Fruit fly (Drosophila melanogaster): ENCODE measurements around the gene Adhr.
A peak's percentile ranks its signal among the peaks of the same experiment; 100 is the strongest.

The Adhr gene

DNA sequence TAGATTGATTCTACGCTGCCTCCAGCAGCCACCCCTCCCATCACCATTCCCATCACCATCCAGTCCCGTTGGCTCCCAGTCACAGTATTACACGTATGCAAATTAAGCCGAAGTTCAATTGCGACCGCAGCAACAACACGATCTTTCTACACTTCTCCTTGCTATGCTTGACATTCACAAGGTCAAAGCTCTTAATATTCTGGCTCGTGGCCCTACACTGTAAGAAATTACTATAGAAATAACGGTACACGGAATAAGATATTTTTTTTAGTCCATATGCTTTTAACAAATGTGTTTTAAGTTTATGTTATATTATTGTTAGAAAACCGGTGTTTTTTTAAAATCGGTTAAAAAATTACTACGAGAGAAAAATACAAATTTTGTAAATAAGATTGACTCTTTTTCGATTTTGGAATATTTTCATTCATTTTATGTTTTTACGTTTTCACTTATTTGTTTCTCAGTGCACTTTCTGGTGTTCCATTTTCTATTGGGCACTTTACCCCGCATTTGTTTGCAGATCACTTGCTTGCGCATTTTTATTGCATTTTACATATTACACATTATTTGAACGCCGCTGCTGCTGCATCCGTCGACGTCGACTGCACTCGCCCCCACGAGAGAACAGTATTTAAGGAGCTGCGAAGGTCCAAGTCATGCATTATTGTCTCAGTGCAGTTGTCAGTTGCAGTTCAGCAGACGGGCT lies at the start of gene Adhr, which contains the start of gene Adh:
TSS of gene Adhr (plus strand) at position 656 of the 706 bp plus-strand sequence.
TSS of gene Adh (plus strand) at position 656 of the 706 bp plus-strand sequence.
- no peak for TF ChIP-seq Rel (GFP tag; optimal IDR thresholded peaks at IDR 0.05)
- no peak for TF ChIP-seq Rel (tag; optimal IDR thresholded peaks at IDR 0.05)
- TF ChIP-seq Myc (optimal IDR thresholded peaks at IDR 0.05): no peak
- peak; percentile 53 for TF ChIP-seq Hnf4 (GFP tag; optimal IDR thresholded peaks at IDR 0.05)
- TF ChIP-seq jim (GFP tag; optimal IDR thresholded peaks at IDR 0.05): no peak
- TF ChIP-seq brk (GFP tag; optimal IDR thresholded peaks at IDR 0.05): peak; percentile 57
- peak; percentile 59 for TF ChIP-seq ey (GFP tag; optimal IDR thresholded peaks at IDR 0.05)
- TF ChIP-seq fru (GFP tag; optimal IDR thresholded peaks at IDR 0.05): peak; percentile 66
- no peak for TF ChIP-seq lola (GFP tag; optimal IDR thresholded peaks at IDR 0.05)
- no peak for TF ChIP-seq pan (optimal IDR thresholded peaks at IDR 0.05)
- TF ChIP-seq foxo (GFP tag; optimal IDR thresholded peaks at IDR 0.05): peak in 1 of 2 experiments; percentile 74
- TF ChIP-seq Hr83 (GFP tag; optimal IDR thresholded peaks at IDR 0.05; ENCODE audit: poor library complexity, severe bottlenecking): no peak
- TF ChIP-seq N (GFP tag; optimal IDR thresholded peaks at IDR 0.05): no peak
- peak; percentile 29 for TF ChIP-seq dmrt93B (GFP tag; optimal IDR thresholded peaks at IDR 0.05)
- TF ChIP-seq h (GFP tag; optimal IDR thresholded peaks at IDR 0.05): peak; percentile 70
- TF ChIP-seq Mio (GFP tag; optimal IDR thresholded peaks at IDR 0.05): no peak
- no peak for TF ChIP-seq Dif (GFP tag; optimal IDR thresholded peaks at IDR 0.05; ENCODE audit: partially characterized antibody)
- TF ChIP-seq usp (GFP tag; optimal IDR thresholded peaks at IDR 0.05): no peak
- TF ChIP-seq HLH106 (tag; optimal IDR thresholded peaks at IDR 0.05): peak; percentile 59
- TF ChIP-seq CG9705 (GFP tag; optimal IDR thresholded peaks at IDR 0.05): no peak
- TF ChIP-seq br (GFP tag; optimal IDR thresholded peaks at IDR 0.05): peak; percentile 55
- TF ChIP-seq dl (GFP tag; optimal IDR thresholded peaks at IDR 0.05; ENCODE audit: insufficient read depth in 1 of 2, partially characterized antibody in 2 of 2): no peak
- TF ChIP-seq Vsx2 (GFP tag; optimal IDR thresholded peaks at IDR 0.05; ENCODE audit: partially characterized antibody): no peak
- TF ChIP-seq CG32264 (GFP tag; optimal IDR thresholded peaks at IDR 0.05): no peak
- TF ChIP-seq CrebA (GFP tag; optimal IDR thresholded peaks at IDR 0.05; ENCODE audit: borderline replicate concordance): peak; percentile 55
- TF ChIP-seq OdsH (GFP tag; optimal IDR thresholded peaks at IDR 0.05): peak; percentile 62
- no peak for TF ChIP-seq Dfd (GFP tag; optimal IDR thresholded peaks at IDR 0.05)
- no peak for TF ChIP-seq sage (GFP tag; optimal IDR thresholded peaks at IDR 0.05)
- TF ChIP-seq woc (GFP tag; optimal IDR thresholded peaks at IDR 0.05): peak; percentile 28
- TF ChIP-seq GATAd (GFP tag; optimal IDR thresholded peaks at IDR 0.05): peak; percentile 7
- TF ChIP-seq Abd-B (GFP tag; optimal IDR thresholded peaks at IDR 0.05): no peak
- peak; percentile 77 for TF ChIP-seq tai (GFP tag; optimal IDR thresholded peaks at IDR 0.05)
- TF ChIP-seq sv (GFP tag; optimal IDR thresholded peaks at IDR 0.05): peak; percentile 51
- TF ChIP-seq Sp1 (GFP tag; optimal IDR thresholded peaks at IDR 0.05): peak; percentile 58
- TF ChIP-seq rgr (GFP tag; optimal IDR thresholded peaks at IDR 0.05): peak; percentile 52
- no peak for TF ChIP-seq Hr78 (GFP tag; optimal IDR thresholded peaks at IDR 0.05)
- no peak for TF ChIP-seq dsf (GFP tag; optimal IDR thresholded peaks at IDR 0.05; ENCODE audit: borderline replicate concordance)
- peak; percentile 22 for TF ChIP-seq Jra (GFP tag; optimal IDR thresholded peaks at IDR 0.05)
- peak; percentile 45 for TF ChIP-seq psq (GFP tag; optimal IDR thresholded peaks at IDR 0.05)

DNA sequence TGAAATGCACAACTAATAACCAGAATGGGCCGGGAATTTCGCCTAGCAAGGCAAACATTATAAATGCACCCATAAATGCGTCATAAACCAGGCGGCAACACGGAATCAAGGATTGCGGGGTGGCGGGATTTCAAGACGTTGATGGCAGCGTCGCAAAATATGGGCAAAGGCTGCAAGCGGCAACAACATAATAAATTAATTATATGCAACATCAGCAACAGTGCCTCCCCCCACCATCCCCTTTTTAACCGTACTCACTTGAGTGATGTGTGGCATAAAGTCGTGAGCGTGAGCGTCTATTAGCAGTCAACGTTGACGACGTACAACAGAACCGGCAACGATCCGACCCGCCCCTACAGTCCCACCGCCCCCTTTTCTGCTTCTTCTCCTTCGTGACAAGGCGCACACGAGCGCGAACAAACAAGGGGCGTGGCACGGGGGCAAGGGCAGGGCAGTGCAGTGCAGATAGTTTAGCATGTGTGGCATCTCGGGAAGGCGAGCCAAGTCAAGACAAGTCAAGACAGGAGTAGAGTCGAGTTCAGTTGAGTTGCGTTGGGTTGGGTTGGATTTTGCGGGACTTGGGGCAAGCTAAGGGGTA lies 46.7 kb upstream of the Adhr start:
- TF ChIP-seq br (GFP tag; optimal IDR thresholded peaks at IDR 0.05) (peak; percentile 10), CG32264 (GFP tag; optimal IDR thresholded peaks at IDR 0.05) (no peak)
